Fruit fly (Drosophila melanogaster): ENCODE measurements around the gene CG1695.
A peak's percentile ranks its signal among the peaks of the same experiment; 100 is the strongest.

Gene CG1695

DNA sequence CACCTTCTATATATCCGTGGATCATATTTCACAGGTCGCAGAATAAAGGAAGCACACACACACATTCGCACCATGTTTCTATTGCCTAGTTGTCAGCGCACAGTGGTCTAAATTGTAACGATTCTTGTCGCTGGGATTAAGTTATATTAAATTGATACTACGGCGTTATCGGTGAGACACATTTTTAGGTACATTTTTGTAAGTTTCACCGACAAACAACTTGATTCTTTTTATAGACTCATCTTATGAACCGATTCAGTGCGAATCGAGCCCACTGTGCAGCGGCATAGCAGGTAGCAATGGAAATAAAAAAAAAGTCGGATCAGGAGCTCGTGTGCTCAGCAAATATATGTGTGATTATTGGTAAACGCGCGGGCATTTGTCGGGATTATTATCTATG lies 46.6 kb downstream of the CG1695 start (continued):
- TF ChIP-seq CG17568 (GFP tag; optimal IDR thresholded peaks at IDR 0.05) (no peak), scrt (GFP tag; optimal IDR thresholded peaks at IDR 0.05) (no peak), Hand (GFP tag; optimal IDR thresholded peaks at IDR 0.05) (no peak), Aef1 (GFP tag; IDR thresholded peaks at IDR 0.05) (peak; percentile 69), CG4617 (GFP tag; optimal IDR thresholded peaks at IDR 0.05; ENCODE audit: borderline replicate concordance) (no peak), mirr (GFP tag; optimal IDR thresholded peaks at IDR 0.05) (no peak), CG6683 (GFP tag; optimal IDR thresholded peaks at IDR 0.05) (no peak), vfl (GFP tag; optimal IDR thresholded peaks at IDR 0.05) (peak; percentile 74), lola (GFP tag; optimal IDR thresholded peaks at IDR 0.05) (peak in 1 of 3 experiments; percentile 52), TFAM (GFP tag; optimal IDR thresholded peaks at IDR 0.05) (no peak), Hr3 (GFP tag; optimal IDR thresholded peaks at IDR 0.05) (peak; percentile 63), Dll (GFP tag; IDR thresholded peaks at IDR 0.05; ENCODE audit: partially characterized antibody) (no peak), jumu (GFP tag; optimal IDR thresholded peaks at IDR 0.05) (no peak), Hr51 (GFP tag; optimal IDR thresholded peaks at IDR 0.05) (peak; percentile 59 to 83), CHES-1-like (GFP tag; optimal IDR thresholded peaks at IDR 0.05) (peak; percentile 68), CG14050 (GFP tag; IDR thresholded peaks at IDR 0.05) (peak; percentile 53), CG12659 (GFP tag; optimal IDR thresholded peaks at IDR 0.05) (peak; percentile 51), CG7987 (GFP tag; optimal IDR thresholded peaks at IDR 0.05) (no peak), CG43689 (GFP tag; IDR thresholded peaks at IDR 0.05) (peak; percentile 20; the same call in 1 of the 2 replicates), CG9817 (tag; optimal IDR thresholded peaks at IDR 0.05) (peak; percentile 56), zen2 (GFP tag; IDR thresholded peaks at IDR 0.05; ENCODE audit: partially characterized antibody) (no peak), pb (GFP tag; optimal IDR thresholded peaks at IDR 0.05) (peak; percentile 57), disco-r (GFP tag; optimal IDR thresholded peaks at IDR 0.05) (peak; percentile 72), CG3838 (GFP tag; optimal IDR thresholded peaks at IDR 0.05) (no peak), inv (GFP tag; IDR thresholded peaks at IDR 0.05; ENCODE audit: partially characterized antibody) (no peak), CG15696 (tag; optimal IDR thresholded peaks at IDR 0.05) (peak; percentile 35), run (tag; optimal IDR thresholded peaks at IDR 0.05) (peak; percentile 14), CG10431 (GFP tag; optimal IDR thresholded peaks at IDR 0.05) (no peak), CG2199 (GFP tag; IDR thresholded peaks at IDR 0.05) (peak; percentile 54; the same call in 1 of the 3 replicates), CG14441 (GFP tag; IDR thresholded peaks at IDR 0.05) (peak; percentile 76), CG15601 (tag; optimal IDR thresholded peaks at IDR 0.05) (no peak), CG11504 (tag; optimal IDR thresholded peaks at IDR 0.05) (no peak), gce (GFP tag; IDR thresholded peaks at IDR 0.05) (0 out of 3 replicates have a peak, but pooled peaks have one; percentile 55), slou (GFP tag; optimal IDR thresholded peaks at IDR 0.05) (peak; percentile 64), HLH3B (GFP tag; IDR thresholded peaks at IDR 0.05) (peak; percentile 53), CG12155 (GFP tag; optimal IDR thresholded peaks at IDR 0.05) (peak; percentile 63), vnd (GFP tag; IDR thresholded peaks at IDR 0.05; ENCODE audit: partially characterized antibody) (no peak), hb (GFP tag; IDR thresholded peaks at IDR 0.05; ENCODE audit: partially characterized antibody) (no peak), CG14860 (GFP tag; IDR thresholded peaks at IDR 0.05; ENCODE audit: partially characterized antibody) (no peak), Doc3 (GFP tag; IDR thresholded peaks at IDR 0.05; ENCODE audit: partially characterized antibody) (no peak), kni (GFP tag; optimal IDR thresholded peaks at IDR 0.05) (no peak), CG11696 (GFP tag; IDR thresholded peaks at IDR 0.05) (peak; percentile 54), CG11723 (GFP tag; optimal IDR thresholded peaks at IDR 0.05) (no peak), CG1602 (GFP tag; optimal IDR thresholded peaks at IDR 0.05) (peak; percentile 70), klu (GFP tag; IDR thresholded peaks at IDR 0.05) (no peak), da (GFP tag; optimal IDR thresholded peaks at IDR 0.05) (no peak), lbe (GFP tag; optimal IDR thresholded peaks at IDR 0.05) (no peak), cas (GFP tag; IDR thresholded peaks at IDR 0.05) (no peak), fd102C (GFP tag; optimal IDR thresholded peaks at IDR 0.05) (peak; percentile 22), Chrac-16 (GFP tag; optimal IDR thresholded peaks at IDR 0.05) (peak; percentile 80)

All from whole organism, embryonic.